Worm (Caenorhabditis elegans) whole organism, L2 larva: Measurements from ENCODE around the gene pgm-3.
"Not testable (repeated sequence)": the region's sequence is repeated elsewhere in the genome, so short reads cannot be mapped to it uniquely, and the experiment has no call there.

Experiments used
- C34F6.9 ChIP-seq: fragments of 150-350 bp; optimal IDR thresholded peaks from 2 replicates; lab custom pipeline; 2014; ENCODE audit warnings: missing biosample characterization, missing genetic modification characterization
- R02D3.7 ChIP-seq: fragments of 150-350 bp; optimal IDR thresholded peaks from 2 replicates; lab custom pipeline; 2014; ENCODE audit warnings: missing biosample characterization, missing genetic modification characterization
- ZK546.5 ChIP-seq: sonication (generic microtip); optimal IDR thresholded peaks from 2 replicates; lab custom pipeline; 2017; ENCODE audit warnings: missing biosample characterization, missing genetic modification characterization
- alr-1 ChIP-seq: fragments of 150-350 bp; optimal IDR thresholded peaks from 2 replicates; lab custom pipeline; 2014; ENCODE audit warnings: missing biosample characterization, missing genetic modification characterization
- aly-2 ChIP-seq: fragments of 150-350 bp; optimal IDR thresholded peaks from 2 replicates; lab custom pipeline; 2014; ENCODE audit warnings: missing biosample characterization, missing genetic modification characterization
- ama-1 ChIP-seq: fragments of 150-350 bp; optimal IDR thresholded peaks from 2 replicates; lab custom pipeline; 2018; ENCODE audit warnings: inconsistent platforms
- blmp-1 ChIP-seq: sonication (generic microtip); optimal IDR thresholded peaks from 2 replicates; lab custom pipeline; 2017; ENCODE audit warnings: missing genetic modification characterization, mild to moderate bottlenecking, missing compliant biosample characterization, antibody characterized with exemption, moderate library complexity; ENCODE audit not compliant: insufficient read depth
- ceh-16 ChIP-seq: fragments of 150-350 bp; optimal IDR thresholded peaks from 2 replicates; lab custom pipeline; 2014; ENCODE audit warnings: missing biosample characterization, missing genetic modification characterization
- ceh-82 ChIP-seq: fragments of 150-350 bp; optimal IDR thresholded peaks from 2 replicates; lab custom pipeline; 2014; ENCODE audit warnings: missing biosample characterization, missing genetic modification characterization
- crh-2 ChIP-seq: sonication (generic microtip); optimal IDR thresholded peaks from 2 replicates; lab custom pipeline; 2017; ENCODE audit warnings: missing biosample characterization, missing genetic modification characterization
- egl-27 ChIP-seq: sonication (generic microtip); optimal IDR thresholded peaks from 3 replicates; lab custom pipeline; 2017; ENCODE audit warnings: missing biosample characterization, missing genetic modification reagents, missing genetic modification characterization
- elt-1 ChIP-seq: fragments of 150-350 bp; optimal IDR thresholded peaks from 2 replicates; lab custom pipeline; 2014; ENCODE audit warnings: missing biosample characterization, missing genetic modification characterization
- elt-3 ChIP-seq: sonication (generic microtip); optimal IDR thresholded peaks from 2 replicates; lab custom pipeline; 2017; ENCODE audit warnings: missing biosample characterization, missing genetic modification characterization
- fos-1 ChIP-seq: fragments of 150-350 bp; optimal IDR thresholded peaks from 2 replicates; lab custom pipeline; 2014; ENCODE audit warnings: missing biosample characterization, missing genetic modification characterization
- lin-11 ChIP-seq: fragments of 150-350 bp; sonication (generic microtip); optimal IDR thresholded peaks from 2 replicates; lab custom pipeline; 2014; ENCODE audit warnings: missing biosample characterization, missing genetic modification characterization, inconsistent platforms, mixed read lengths
- lin-13 ChIP-seq: fragments of 150-350 bp; optimal IDR thresholded peaks from 2 replicates; lab custom pipeline; 2014; ENCODE audit warnings: missing biosample characterization, missing genetic modification reagents, missing genetic modification characterization
- lsy-2 ChIP-seq, 2 experiments: fragments of 150-350 bp in 1 of 2; sonication (generic microtip) in 1 of 2; optimal IDR thresholded peaks; 2 replicates each; lab custom pipeline; 2014 to 2017; ENCODE audit warnings: missing biosample characterization in 2 of 2, missing genetic modification characterization in 2 of 2
- mab-5 ChIP-seq: fragments of 150-350 bp; optimal IDR thresholded peaks from 2 replicates; lab custom pipeline; 2014; ENCODE audit warnings: missing biosample characterization, missing genetic modification characterization
- mbf-1 ChIP-seq: sonication (generic microtip); optimal IDR thresholded peaks from 2 replicates; lab custom pipeline; 2017; ENCODE audit warnings: missing biosample characterization, missing genetic modification characterization
- mdl-1 ChIP-seq, 2 experiments: fragments of 150-350 bp in 1 of 2; sonication (generic microtip) in 1 of 2; optimal IDR thresholded peaks; 2 replicates each; lab custom pipeline; 2017; ENCODE audit warnings: missing biosample characterization in 2 of 2, missing genetic modification characterization in 2 of 2
- nhr-10 ChIP-seq: sonication (generic microtip); optimal IDR thresholded peaks from 2 replicates; lab custom pipeline; 2017; ENCODE audit warnings: missing biosample characterization, missing genetic modification characterization
- nhr-12 ChIP-seq: fragments of 150-350 bp; optimal IDR thresholded peaks from 2 replicates; lab custom pipeline; 2014; ENCODE audit warnings: missing biosample characterization, missing genetic modification characterization
- nhr-21 ChIP-seq: fragments of 150-350 bp; optimal IDR thresholded peaks from 2 replicates; lab custom pipeline; 2014; ENCODE audit warnings: missing biosample characterization, missing genetic modification characterization
- nhr-23 ChIP-seq: fragments of 150-350 bp; optimal IDR thresholded peaks from 2 replicates; lab custom pipeline; 2014; ENCODE audit warnings: missing biosample characterization, missing genetic modification reagents, missing genetic modification characterization
- nhr-6 ChIP-seq: fragments of 150-350 bp; optimal IDR thresholded peaks from 2 replicates; lab custom pipeline; 2014; ENCODE audit warnings: missing biosample characterization, missing genetic modification characterization
- nhr-77 ChIP-seq: fragments of 150-350 bp; optimal IDR thresholded peaks from 2 replicates; lab custom pipeline; 2014; ENCODE audit warnings: missing biosample characterization, missing genetic modification characterization
- peb-1 ChIP-seq: fragments of 150-350 bp; optimal IDR thresholded peaks from 2 replicates; lab custom pipeline; 2014; ENCODE audit warnings: missing biosample characterization, missing genetic modification characterization
- sem-4 ChIP-seq: fragments of 150-350 bp; optimal IDR thresholded peaks from 2 replicates; lab custom pipeline; 2014; ENCODE audit warnings: missing biosample characterization, missing genetic modification reagents, missing genetic modification characterization
- skn-1 ChIP-seq: sonication (generic microtip); optimal IDR thresholded peaks from 2 replicates; lab custom pipeline; 2017; ENCODE audit warnings: missing biosample characterization, missing genetic modification characterization
- snpc-4 ChIP-seq: fragments of 150-350 bp; optimal IDR thresholded peaks from 2 replicates; lab custom pipeline; 2014; ENCODE audit warnings: missing biosample characterization, missing genetic modification characterization
- unc-55 ChIP-seq: fragments of 150-350 bp; sonication (generic microtip); optimal IDR thresholded peaks from 3 replicates; lab custom pipeline; 2014; ENCODE audit warnings: missing biosample characterization, missing genetic modification reagents, missing genetic modification characterization
- zag-1 ChIP-seq: fragments of 150-350 bp; optimal IDR thresholded peaks from 2 replicates; lab custom pipeline; 2014; ENCODE audit warnings: missing biosample characterization, missing genetic modification characterization
- ztf-1 ChIP-seq: fragments of 200-800 bp; sonication (Bioruptor generic); conservative IDR thresholded peaks from 2 replicates; pipeline ENCODE4 v1.3.6; 2022; ENCODE audit warnings: missing genetic modification characterization, missing compliant biosample characterization
- ztf-11 ChIP-seq: sonication (generic microtip); optimal IDR thresholded peaks from 2 replicates; lab custom pipeline; 2017; ENCODE audit warnings: missing biosample characterization, missing genetic modification characterization
- ztf-4 ChIP-seq: fragments of 150-350 bp; optimal IDR thresholded peaks from 2 replicates; lab custom pipeline; 2014; ENCODE audit warnings: missing biosample characterization, missing genetic modification characterization

Gene pgm-3

ce11 chrIV:8705504-8705903, 20.0 kb upstream of the pgm-3 start, which contains the start of gene H23L24.4:
TSS of gene H23L24.4 (minus strand) at chrIV:8705604.
- TF ChIP-seq alr-1 (tag; lab: Kevin White, UChicago): no peak
- TF ChIP-seq nhr-23 (tag; lab: Kevin White, UChicago): no peak
- no peak for TF ChIP-seq mdl-1 (tag; optimal IDR thresholded peaks at IDR 0.05; lab: Kevin White, UChicago)
- no peak for TF ChIP-seq mab-5 (tag; lab: Kevin White, UChicago)
- no peak for TF ChIP-seq ztf-11 (tag; lab: Kevin White, UChicago)
- no peak for TF ChIP-seq elt-1
- no peak for TF ChIP-seq ztf-1 (GFP tag; lab: Robert Waterston, UW)
- TF ChIP-seq fos-1: no peak
- no peak for TF ChIP-seq peb-1 (tag; lab: Kevin White, UChicago)
- no peak for TF ChIP-seq ceh-82 (tag; lab: Kevin White, UChicago)
- no peak for TF ChIP-seq nhr-10 (tag; lab: Kevin White, UChicago)
- TF ChIP-seq ztf-4 (tag; lab: Kevin White, UChicago): no peak
- TF ChIP-seq skn-1 (tag; lab: Kevin White, UChicago): no peak
- TF ChIP-seq elt-3 (tag; lab: Kevin White, UChicago): no peak
- TF ChIP-seq ceh-16: no peak
- TF ChIP-seq C34F6.9 (tag; lab: Kevin White, UChicago): no peak
- no peak for TF ChIP-seq nhr-21 (tag; lab: Kevin White, UChicago)
- no peak for TF ChIP-seq R02D3.7 (tag; lab: Kevin White, UChicago)

DNA sequence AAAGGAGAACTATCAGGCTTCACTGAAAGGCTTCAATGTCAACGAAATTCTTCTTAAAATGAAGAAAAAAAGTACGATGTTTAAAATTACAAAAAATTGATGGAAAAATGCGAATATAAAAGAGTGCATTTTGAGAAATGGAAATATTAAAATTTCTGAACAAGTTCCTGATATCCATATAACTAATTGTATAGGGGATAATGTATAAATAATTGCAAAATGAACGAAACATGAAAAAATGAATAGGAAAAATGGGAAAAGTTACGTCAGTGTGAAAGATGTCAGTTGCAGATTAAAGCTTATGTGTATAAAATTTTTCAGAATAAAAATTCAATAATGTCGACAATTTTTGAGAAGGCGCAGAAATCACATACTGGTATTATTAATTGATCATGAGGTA, 17.5 kb upstream of the pgm-3 start:
- no peak for TF ChIP-seq blmp-1
- no peak for TF ChIP-seq nhr-6 (tag; lab: Kevin White, UChicago)
- no peak for TF ChIP-seq crh-2 (tag; lab: Kevin White, UChicago)
- no peak for TF ChIP-seq lsy-2 (tag; optimal IDR thresholded peaks at IDR 0.05; lab: Kevin White, UChicago)
- TF ChIP-seq ZK546.5 (tag; lab: Kevin White, UChicago): no peak
- TF ChIP-seq ztf-11 (tag; lab: Kevin White, UChicago): no peak
- TF ChIP-seq lin-13 (GFP tag; lab: Kevin White, UChicago): no peak
- TF ChIP-seq ama-1: no peak
- no peak for TF ChIP-seq peb-1 (tag; lab: Kevin White, UChicago)
- no peak for TF ChIP-seq zag-1 (tag; lab: Kevin White, UChicago)
- no peak for TF ChIP-seq mdl-1 (tag; optimal IDR thresholded peaks at IDR 0.05; lab: Kevin White, UChicago)
- TF ChIP-seq nhr-12: no peak
- no peak for TF ChIP-seq nhr-23 (tag; lab: Kevin White, UChicago)
- TF ChIP-seq lin-11 (tag; lab: Kevin White, UChicago): no peak

ce11 chrIV:8715032-8715431, 10.5 kb upstream of the pgm-3 start, which contains the start of the genes parg-2 and ipla-5:
TSS of gene parg-2 (minus strand) at chrIV:8715132.
TSS of gene ipla-5 (plus strand) at chrIV:8715247.
- not testable (repeated sequence) for TF ChIP-seq aly-2, R02D3.7, snpc-4 (tag; lab: Kevin White, UChicago)

DNA sequence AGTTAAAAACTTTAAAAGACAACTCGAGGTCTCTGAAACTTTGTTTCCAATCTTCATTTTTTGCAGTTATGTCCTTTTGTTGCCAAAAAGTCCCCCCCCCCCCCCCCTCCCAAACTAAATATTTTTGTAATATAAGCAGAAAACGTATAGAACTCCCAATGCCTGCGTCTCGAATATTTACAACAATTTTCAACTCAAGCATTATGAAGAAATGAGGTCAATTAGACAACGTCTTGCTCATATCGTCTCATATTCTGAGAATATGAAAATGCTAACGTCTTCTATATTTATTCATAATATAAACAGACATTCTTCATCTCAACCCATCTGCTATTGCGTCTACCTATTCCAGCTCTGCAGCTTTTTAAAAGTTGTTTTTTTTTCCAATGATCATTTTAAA, 7.4 kb upstream of the pgm-3 start, which contains the start of gene H23L24.1:
Gene H23L24.1, plus strand, starts transcription at position 301 of the 400 bp plus-strand sequence.
- TF ChIP-seq unc-55 (GFP tag; lab: Kevin White, UChicago): no peak
- no peak for TF ChIP-seq lin-13 (GFP tag; lab: Kevin White, UChicago)
- no peak for TF ChIP-seq egl-27
- no peak for TF ChIP-seq snpc-4 (tag; lab: Kevin White, UChicago)
- no peak for TF ChIP-seq ztf-4 (tag; lab: Kevin White, UChicago)
- TF ChIP-seq sem-4: no peak
- TF ChIP-seq mbf-1 (tag; lab: Kevin White, UChicago): no peak
- no peak for TF ChIP-seq C34F6.9 (tag; lab: Kevin White, UChicago)
- TF ChIP-seq alr-1 (tag; lab: Kevin White, UChicago): no peak
- no peak for TF ChIP-seq nhr-10 (tag; lab: Kevin White, UChicago)
- no peak for TF ChIP-seq crh-2 (tag; lab: Kevin White, UChicago)
- TF ChIP-seq nhr-77 (tag; lab: Kevin White, UChicago): no peak

DNA sequence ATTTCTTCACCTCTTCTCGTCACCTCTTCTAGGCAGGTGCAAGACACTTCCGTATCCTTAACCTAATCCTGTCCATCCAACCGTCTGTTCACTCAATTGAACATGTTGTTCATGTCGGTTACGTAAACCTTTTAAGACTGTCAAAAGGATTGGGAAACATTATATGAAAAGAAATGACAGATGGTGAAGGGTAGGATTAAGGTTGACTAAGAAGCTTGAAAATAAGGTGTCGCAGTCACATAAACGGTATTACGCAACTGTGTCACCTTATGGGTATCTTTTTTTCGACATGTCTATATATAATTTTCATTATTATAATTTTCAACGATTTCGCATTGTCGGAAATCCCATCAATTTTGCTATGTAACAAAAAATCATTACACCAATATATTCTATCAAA, 2.7 kb upstream of the pgm-3 start:
- TF ChIP-seq ZK546.5 (tag; lab: Kevin White, UChicago) (no peak), ztf-11 (tag; lab: Kevin White, UChicago) (no peak), lin-11 (tag; lab: Kevin White, UChicago) (no peak), mbf-1 (tag; lab: Kevin White, UChicago) (no peak)
